Worm (Caenorhabditis elegans) whole organism, early embryonic: ENCODE measurements around the gene T28H10.2.

Source experiments
- B0310.2 ChIP-seq: sonication (generic microtip); optimal IDR thresholded peaks from 2 replicates; lab custom pipeline; 2016; ENCODE audit warnings: mild to moderate bottlenecking, missing genetic modification characterization, missing compliant biosample characterization
- F13C5.2 ChIP-seq: sonication (generic microtip); optimal IDR thresholded peaks from 2 replicates; lab custom pipeline; 2017; ENCODE audit warnings: mild to moderate bottlenecking, missing genetic modification characterization, inconsistent platforms, missing compliant biosample characterization
- ama-1 ChIP-seq: fragments of 150-350 bp; optimal IDR thresholded peaks from 2 replicates; lab custom pipeline; 2014
- ceh-13 ChIP-seq: fragments of 200-800 bp; sonication (Bioruptor generic); optimal IDR thresholded peaks from 2 replicates; lab custom pipeline; 2018; ENCODE audit warnings: mild to moderate bottlenecking, missing genetic modification characterization, missing compliant biosample characterization
- ceh-36 ChIP-seq: sonication (generic microtip); optimal IDR thresholded peaks from 2 replicates; lab custom pipeline; 2016; ENCODE audit warnings: missing genetic modification characterization, inconsistent platforms, missing compliant biosample characterization
- flt-1 ChIP-seq: fragments of 200-800 bp; sonication (Bioruptor generic); IDR thresholded peaks from 2 replicates; pipeline ENCODE4 v1.3.6; 2022; ENCODE audit warnings: missing genetic modification characterization, missing compliant biosample characterization
- hmbx-1 ChIP-seq: sonication (generic microtip); optimal IDR thresholded peaks from 2 replicates; lab custom pipeline; 2016; ENCODE audit warnings: mild to moderate bottlenecking, missing genetic modification characterization, missing compliant biosample characterization
- hmg-4 ChIP-seq: fragments of 200-800 bp; sonication (Bioruptor generic); optimal IDR thresholded peaks from 2 replicates; lab custom pipeline; 2018; ENCODE audit warnings: mild to moderate bottlenecking, missing genetic modification characterization, missing compliant biosample characterization
- pes-1 ChIP-seq: fragments of 200-800 bp; sonication (Bioruptor generic); IDR thresholded peaks from 2 replicates; pipeline ENCODE4 v1.3.6; 2022; ENCODE audit warnings: missing genetic modification reagents, missing genetic modification characterization, missing compliant biosample characterization
- scrt-1 ChIP-seq: fragments of 200-800 bp; sonication (Bioruptor generic); IDR thresholded peaks from 2 replicates; pipeline ENCODE4 v1.3.6; 2022; ENCODE audit warnings: missing genetic modification characterization, missing compliant biosample characterization
- sea-1 ChIP-seq: fragments of 200-800 bp; sonication (Bioruptor generic); conservative IDR thresholded peaks from 2 replicates; pipeline ENCODE4 v1.3.6; 2022; ENCODE audit warnings: missing genetic modification characterization, missing compliant biosample characterization
- tbx-11 ChIP-seq: fragments of 200-800 bp; sonication (Bioruptor generic); IDR thresholded peaks from 2 replicates; pipeline ENCODE4 v1.3.6; 2022; ENCODE audit warnings: missing genetic modification characterization, missing compliant biosample characterization
- tbx-37 ChIP-seq: fragments of 200-800 bp; sonication (Bioruptor generic); conservative IDR thresholded peaks from 2 replicates; pipeline ENCODE4 v1.3.6; 2022; ENCODE audit warnings: missing genetic modification reagents, missing genetic modification characterization, missing compliant biosample characterization
- tra-4 ChIP-seq: sonication (generic microtip); optimal IDR thresholded peaks from 2 replicates; lab custom pipeline; 2017; ENCODE audit warnings: missing genetic modification characterization, missing compliant biosample characterization

DNA sequence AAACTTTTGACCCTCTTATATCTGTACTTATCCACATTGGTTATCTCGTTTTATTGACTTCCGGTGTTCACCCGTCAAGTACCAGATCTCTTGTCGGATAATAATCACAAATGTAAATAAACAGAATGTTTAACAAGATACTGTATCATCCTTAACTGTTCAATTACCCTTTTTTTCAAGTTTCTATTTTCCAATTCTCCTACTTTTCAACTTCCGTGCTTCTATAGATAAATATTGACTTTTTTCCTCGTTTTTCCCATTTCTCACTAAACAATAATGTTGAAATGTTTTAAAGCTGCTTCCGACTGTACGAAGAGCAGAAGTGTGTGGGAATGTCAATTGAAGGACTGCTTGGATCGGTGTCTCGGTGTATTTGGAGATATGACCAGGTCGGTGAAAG is 25.8 kb downstream of the T28H10.2 start, which contains the start of gene inx-11:
- TF ChIP-seq ceh-36 (tag; lab: Kevin White, UChicago) (no peak), hmg-4 (GFP tag; lab: Kevin White, UChicago) (no peak), flt-1 (GFP tag; lab: Robert Waterston, UW) (no peak), hmbx-1 (no peak), pes-1 (no peak), ama-1 (lab: Kevin White, UChicago) (no peak), tbx-37 (GFP tag; lab: Robert Waterston, UW) (no peak), ceh-13 (GFP tag; lab: Kevin White, UChicago) (no peak), sea-1 (no peak), tbx-11 (GFP tag; lab: Robert Waterston, UW) (no peak), F13C5.2 (tag; lab: Kevin White, UChicago) (no peak), tra-4 (tag; lab: Kevin White, UChicago) (no peak), B0310.2 (no peak), scrt-1 (GFP tag; lab: Robert Waterston, UW) (no peak)
